Worm (Caenorhabditis elegans) whole organism, L1 larva: ENCODE measurements around the gene ced-9.
A peak's percentile ranks its signal among the peaks of the same experiment; 100 is the strongest.

Experiments used
- C16A3.4 ChIP-seq: fragments of 150-350 bp; optimal IDR thresholded peaks from 2 replicates; lab custom pipeline; 2014; ENCODE audit warnings: missing biosample characterization, missing genetic modification characterization
- aha-1 ChIP-seq: fragments of 150-350 bp; optimal IDR thresholded peaks from 2 replicates; lab custom pipeline; 2014; ENCODE audit warnings: missing biosample characterization, missing genetic modification characterization
- alr-1 ChIP-seq: fragments of 200-800 bp; sonication (Bioruptor generic); optimal IDR thresholded peaks from 2 replicates; lab custom pipeline; 2018; ENCODE audit warnings: borderline replicate concordance, mild to moderate bottlenecking, missing genetic modification characterization, missing compliant biosample characterization
- aly-2 ChIP-seq: fragments of 150-350 bp; optimal IDR thresholded peaks from 2 replicates; lab custom pipeline; 2014; ENCODE audit warnings: missing biosample characterization, missing genetic modification characterization
- ceh-63 ChIP-seq: fragments of 200-800 bp; sonication (Bioruptor generic); optimal IDR thresholded peaks from 2 replicates; lab custom pipeline; 2018; ENCODE audit warnings: mild to moderate bottlenecking, missing genetic modification characterization, missing compliant biosample characterization
- ceh-90 ChIP-seq: sonication (generic microtip); optimal IDR thresholded peaks from 2 replicates; lab custom pipeline; 2016; ENCODE audit warnings: missing genetic modification characterization, missing compliant biosample characterization
- dpl-1 ChIP-seq, 3 experiments: fragments of 150-350 bp in 2 of 3; sonication (generic microtip) in 1 of 3; optimal IDR thresholded peaks; 2 replicates each; lab custom pipeline; 2014 to 2017; ENCODE audit warnings: missing biosample characterization in 3 of 3, missing genetic modification characterization in 3 of 3, missing genetic modification reagents in 3 of 3
- dsc-1 ChIP-seq: sonication (generic microtip); optimal IDR thresholded peaks from 2 replicates; lab custom pipeline; 2016; ENCODE audit warnings: mild to moderate bottlenecking, missing genetic modification characterization, missing compliant biosample characterization
- efl-1 ChIP-seq, 4 experiments: fragments of 150-350 bp; optimal IDR thresholded peaks in 3 of 4; peaks in 1 of 4; 1 replicate in 1 of 4; 2 replicates in 3 of 4; lab custom pipeline; 2014; ENCODE audit warnings: missing biosample characterization in 2 of 4, missing genetic modification characterization in 2 of 4, missing genetic modification reagents in 2 of 4
- efl-3 ChIP-seq: fragments of 200-800 bp; sonication (Bioruptor generic); optimal IDR thresholded peaks from 2 replicates; lab custom pipeline; 2018; ENCODE audit warnings: mild to moderate bottlenecking, missing genetic modification characterization, missing compliant biosample characterization
- egl-27 ChIP-seq, 2 experiments: fragments of 150-350 bp in 1 of 2; sonication (generic microtip); optimal IDR thresholded peaks; 3 replicates each; lab custom pipeline; 2017 to 2018; ENCODE audit warnings: missing biosample characterization in 2 of 2, missing genetic modification characterization in 2 of 2, missing genetic modification reagents in 2 of 2
- elt-3 ChIP-seq, 6 experiments: fragments of 150-350 bp in 1 of 6; sonication (generic microtip); optimal IDR thresholded peaks; 2 replicates each; lab custom pipeline; 2017 to 2018; ENCODE audit warnings: missing biosample characterization in 6 of 6, missing genetic modification characterization in 6 of 6, inconsistent platforms in 1 of 6
- ets-5 ChIP-seq: fragments of 200-800 bp; sonication (Bioruptor generic); IDR thresholded peaks from 2 replicates; pipeline ENCODE4 v1.3.6; 2022; ENCODE audit warnings: missing genetic modification characterization, missing compliant biosample characterization
- fkh-10 ChIP-seq: sonication (generic microtip); optimal IDR thresholded peaks from 2 replicates; lab custom pipeline; 2017; ENCODE audit warnings: missing biosample characterization, missing genetic modification reagents, missing genetic modification characterization
- fkh-4 ChIP-seq: sonication (generic microtip); optimal IDR thresholded peaks from 2 replicates; lab custom pipeline; 2016; ENCODE audit warnings: missing compliant biosample characterization, missing genetic modification characterization, borderline replicate concordance
- fkh-8 ChIP-seq: sonication (generic microtip); optimal IDR thresholded peaks from 2 replicates; lab custom pipeline; 2016; ENCODE audit warnings: mild to moderate bottlenecking, missing genetic modification characterization, missing compliant biosample characterization
- fos-1 ChIP-seq: fragments of 150-350 bp; optimal IDR thresholded peaks from 2 replicates; lab custom pipeline; 2014; ENCODE audit warnings: missing biosample characterization, missing genetic modification characterization
- grh-1 ChIP-seq: fragments of 200-800 bp; sonication (Bioruptor generic); IDR thresholded peaks from 2 replicates; pipeline ENCODE4 v1.3.6; 2022; ENCODE audit warnings: missing genetic modification reagents, missing genetic modification characterization, missing compliant biosample characterization
- hlh-4 ChIP-seq: sonication (generic microtip); optimal IDR thresholded peaks from 2 replicates; lab custom pipeline; 2016; ENCODE audit warnings: mild to moderate bottlenecking, missing genetic modification characterization, missing compliant biosample characterization
- hpl-2 ChIP-seq: fragments of 150-350 bp; optimal IDR thresholded peaks from 2 replicates; lab custom pipeline; 2014; ENCODE audit warnings: missing biosample characterization, missing genetic modification reagents, missing genetic modification characterization
- irx-1 ChIP-seq: sonication (generic microtip); optimal IDR thresholded peaks from 2 replicates; lab custom pipeline; 2016; ENCODE audit warnings: missing genetic modification characterization, missing compliant biosample characterization
- isw-1 ChIP-seq: fragments of 200-800 bp; sonication (Bioruptor generic); IDR thresholded peaks from 2 replicates; pipeline ENCODE4 v1.3.6; 2022; ENCODE audit warnings: missing genetic modification characterization, missing compliant biosample characterization
- lin-15B ChIP-seq: fragments of 150-350 bp; sonication (generic microtip); optimal IDR thresholded peaks from 3 replicates; lab custom pipeline; 2014; ENCODE audit warnings: missing biosample characterization, missing genetic modification characterization
- mab-9 ChIP-seq: fragments of 200-800 bp; sonication (Bioruptor generic); IDR thresholded peaks from 2 replicates; pipeline ENCODE4 v1.3.6; 2022; ENCODE audit warnings: missing genetic modification reagents, missing genetic modification characterization, missing compliant biosample characterization
- mef-2 ChIP-seq: fragments of 150-350 bp; optimal IDR thresholded peaks from 2 replicates; lab custom pipeline; 2014; ENCODE audit warnings: missing biosample characterization, missing genetic modification characterization
- nhr-11 ChIP-seq: fragments of 150-350 bp; optimal IDR thresholded peaks from 2 replicates; lab custom pipeline; 2014; ENCODE audit warnings: missing biosample characterization, missing genetic modification characterization
- nhr-237 ChIP-seq: fragments of 150-350 bp; optimal IDR thresholded peaks from 2 replicates; lab custom pipeline; 2014; ENCODE audit warnings: missing biosample characterization, missing genetic modification characterization
- nhr-71 ChIP-seq: sonication (generic microtip); optimal IDR thresholded peaks from 2 replicates; lab custom pipeline; 2016; ENCODE audit warnings: mild to moderate bottlenecking, missing genetic modification characterization, moderate library complexity, missing compliant biosample characterization
- nhr-84 ChIP-seq: sonication (generic microtip); optimal IDR thresholded peaks from 2 replicates; lab custom pipeline; 2017; ENCODE audit warnings: missing biosample characterization, missing genetic modification characterization
- nhr-85 ChIP-seq: sonication (generic microtip); peaks from one replicate; lab custom pipeline; 2016; ENCODE audit warnings: missing genetic modification characterization, inconsistent platforms, missing compliant biosample characterization
- nhr-90 ChIP-seq: sonication (generic microtip); optimal IDR thresholded peaks from 2 replicates; lab custom pipeline; 2016; ENCODE audit warnings: mild to moderate bottlenecking, missing genetic modification characterization, missing compliant biosample characterization; ENCODE audit not compliant: poor library complexity
- pag-3 ChIP-seq: sonication (generic microtip); optimal IDR thresholded peaks from 2 replicates; lab custom pipeline; 2017; ENCODE audit warnings: missing genetic modification characterization, mild to moderate bottlenecking, missing compliant biosample characterization, antibody characterized with exemption, borderline replicate concordance; ENCODE audit not compliant: insufficient read depth
- rnt-1 ChIP-seq: sonication (generic microtip); optimal IDR thresholded peaks from 2 replicates; lab custom pipeline; 2016; ENCODE audit warnings: mild to moderate bottlenecking, missing genetic modification characterization, moderate library complexity, missing compliant biosample characterization
- snu-23 ChIP-seq: sonication (generic microtip); optimal IDR thresholded peaks from 2 replicates; lab custom pipeline; 2016; ENCODE audit warnings: missing genetic modification characterization, missing compliant biosample characterization
- sox-4 ChIP-seq: sonication (generic microtip); optimal IDR thresholded peaks from 2 replicates; lab custom pipeline; 2016; ENCODE audit warnings: missing genetic modification characterization, missing compliant biosample characterization
- sptf-1 ChIP-seq: fragments of 150-350 bp; optimal IDR thresholded peaks from 2 replicates; lab custom pipeline; 2014; ENCODE audit warnings: missing biosample characterization, missing genetic modification characterization
- swsn-7 ChIP-seq: sonication (generic microtip); optimal IDR thresholded peaks from 2 replicates; lab custom pipeline; 2016; ENCODE audit warnings: missing genetic modification characterization, missing compliant biosample characterization
- tbx-2 ChIP-seq: sonication (generic microtip); optimal IDR thresholded peaks from 2 replicates; lab custom pipeline; 2016; ENCODE audit warnings: missing genetic modification characterization, missing compliant biosample characterization
- unc-62 ChIP-seq: fragments of 150-350 bp; optimal IDR thresholded peaks from 2 replicates; lab custom pipeline; 2014; ENCODE audit warnings: missing biosample characterization, missing genetic modification reagents, missing genetic modification characterization
- unc-86 ChIP-seq: sonication (generic microtip); optimal IDR thresholded peaks from 2 replicates; lab custom pipeline; 2016; ENCODE audit warnings: missing genetic modification characterization, missing compliant biosample characterization
- unc-98 ChIP-seq: fragments of 200-800 bp; sonication (Bioruptor generic); IDR thresholded peaks from 2 replicates; pipeline ENCODE4 v1.3.6; 2022; ENCODE audit warnings: missing genetic modification characterization, missing compliant biosample characterization
- vab-15 ChIP-seq: sonication (generic microtip); optimal IDR thresholded peaks from 2 replicates; lab custom pipeline; 2017; ENCODE audit warnings: missing genotype, mild to moderate bottlenecking, missing genetic modification characterization, missing compliant biosample characterization
- zip-4 ChIP-seq: fragments of 200-800 bp; sonication (Bioruptor generic); optimal IDR thresholded peaks from 2 replicates; lab custom pipeline; 2018; ENCODE audit warnings: mild to moderate bottlenecking, missing genetic modification characterization, moderate library complexity, missing compliant biosample characterization
- ztf-4 ChIP-seq: fragments of 150-350 bp; optimal IDR thresholded peaks from 2 replicates; lab custom pipeline; 2014; ENCODE audit warnings: missing biosample characterization, missing genetic modification characterization

Gene ced-9

ce11 chrIII:10331232-10331631 lies 3.7 kb upstream of the ced-9 start (continued):
- TF ChIP-seq isw-1 (GFP tag; lab: Robert Waterston, UW) = 0 out of 2 replicates have a peak, but pooled peaks have one; percentile 16
- no peak for TF ChIP-seq unc-98 (GFP tag; lab: Robert Waterston, UW)
- no peak for TF ChIP-seq pag-3 (tag; lab: Kevin White, UChicago)
- no peak for TF ChIP-seq alr-1 (tag; lab: Kevin White, UChicago)
- TF ChIP-seq efl-1 (optimal IDR thresholded peaks at IDR 0.05; lab: Kevin White, UChicago) = peak in 1 of 2 experiments; percentile 1
- TF ChIP-seq efl-1 (GFP tag; optimal IDR thresholded peaks at IDR 0.05 in 1 of 2; lab: Kevin White, UChicago) = peak in 1 of 2 experiments; percentile 90
- no peak for TF ChIP-seq unc-62
- TF ChIP-seq vab-15 = no peak

ce11 chrIII:10332560-10332959 lies 2.4 kb upstream of the ced-9 start, which contains the start of gene T07C4.12:
Gene T07C4.12 (minus strand): TSS chrIII:10332660.
- no peak for TF ChIP-seq fos-1 (tag; lab: Kevin White, UChicago)
- TF ChIP-seq aly-2 (tag; lab: Kevin White, UChicago) = no peak
- no peak for TF ChIP-seq dsc-1 (tag; lab: Kevin White, UChicago)
- TF ChIP-seq swsn-7 = no peak
- no peak for TF ChIP-seq sox-4 (tag; lab: Kevin White, UChicago)
- TF ChIP-seq aha-1 (tag; lab: Kevin White, UChicago) = no peak

- TF ChIP-seq fkh-4 (tag; lab: Kevin White, UChicago) = peak; percentile 48
- TF ChIP-seq nhr-90 (tag; lab: Kevin White, UChicago) = peak; percentile 91
- TF ChIP-seq tbx-2 (tag; lab: Kevin White, UChicago) = peak; percentile 85
- peak; percentile 58 for TF ChIP-seq nhr-11 (tag; lab: Kevin White, UChicago)
- TF ChIP-seq aha-1 (tag; lab: Kevin White, UChicago) = peak; percentile 81
- TF ChIP-seq fos-1 (tag; lab: Kevin White, UChicago) = peak; percentile 72
- peak; percentile 51 for TF ChIP-seq aly-2 (tag; lab: Kevin White, UChicago)
- TF ChIP-seq mab-9 (GFP tag; lab: Robert Waterston, UW) = peak; percentile 81
- TF ChIP-seq irx-1 (tag; lab: Kevin White, UChicago) = peak; percentile 89
- peak; percentile 81 for TF ChIP-seq lin-15B (tag; lab: Kevin White, UChicago)
- TF ChIP-seq egl-27 (tag; optimal IDR thresholded peaks at IDR 0.05; lab: Kevin White, UChicago) = no peak
- TF ChIP-seq hpl-2 (GFP tag; lab: Kevin White, UChicago) = no peak
- TF ChIP-seq hlh-4 = no peak
- peak; percentile 10 for TF ChIP-seq fkh-10 (GFP tag; lab: Kevin White, UChicago)
- peak; percentile 87 to 89 for TF ChIP-seq efl-1 (optimal IDR thresholded peaks at IDR 0.05; lab: Kevin White, UChicago)
- peak; percentile 84 to 99 for TF ChIP-seq efl-1 (GFP tag; optimal IDR thresholded peaks at IDR 0.05 in 1 of 2; lab: Kevin White, UChicago)
- peak; percentile 98 for TF ChIP-seq nhr-85 (tag; lab: Kevin White, UChicago)
- TF ChIP-seq snu-23 (GFP tag; lab: Kevin White, UChicago) = peak; percentile 93
- peak; percentile 56 for TF ChIP-seq ceh-90 (tag; lab: Kevin White, UChicago)
- TF ChIP-seq mef-2 (tag; lab: Kevin White, UChicago) = no peak
- no peak for TF ChIP-seq sptf-1 (tag; lab: Kevin White, UChicago)
- TF ChIP-seq grh-1 (GFP tag; lab: Robert Waterston, UW) = peak; percentile 90
- no peak for TF ChIP-seq ceh-63
- no peak for TF ChIP-seq ets-5 (GFP tag; lab: Robert Waterston, UW)
- TF ChIP-seq nhr-71 = peak; percentile 93
- TF ChIP-seq unc-62 = no peak
- peak; percentile 78 for TF ChIP-seq fkh-8 (tag; lab: Kevin White, UChicago)
- no peak for TF ChIP-seq nhr-84 (tag; lab: Kevin White, UChicago)
- TF ChIP-seq C16A3.4 = peak; percentile 72
- peak; percentile 89 for TF ChIP-seq swsn-7
- peak; percentile 38 for TF ChIP-seq ztf-4
- peak; percentile 92 for TF ChIP-seq dsc-1 (tag; lab: Kevin White, UChicago)
- peak; percentile 80 for TF ChIP-seq zip-4
- peak; percentile 87 for TF ChIP-seq unc-86 (tag; lab: Kevin White, UChicago)
- peak; percentile 41 for TF ChIP-seq sox-4 (tag; lab: Kevin White, UChicago)
- TF ChIP-seq isw-1 (GFP tag; lab: Robert Waterston, UW) = peak; percentile 78
- TF ChIP-seq dpl-1 (GFP tag; optimal IDR thresholded peaks at IDR 0.05; lab: Kevin White, UChicago) = peak; percentile 84 to 87 (median 86)
- TF ChIP-seq unc-98 (GFP tag; lab: Robert Waterston, UW) = no peak; the same call in 1 of the 2 replicates
- TF ChIP-seq alr-1 (tag; lab: Kevin White, UChicago) = no peak
- no peak for TF ChIP-seq efl-3 (GFP tag; lab: Kevin White, UChicago)
- TF ChIP-seq elt-3 (tag; optimal IDR thresholded peaks at IDR 0.05; lab: Kevin White, UChicago) = peak in 2 of 6 experiments; percentile 73 to 76
- peak; percentile 96 for TF ChIP-seq rnt-1
- TF ChIP-seq nhr-237 (tag; lab: Kevin White, UChicago) = no peak
Observed at ce11 chrIII:10333961-10334542, 920 bp upstream of the ced-9 start, which contains the start of the genes jmjd-4 and mev-1. Gene jmjd-4 (minus strand): TSS chrIII:10334018. Gene mev-1 (plus strand): TSS chrIII:10334277.
